Worm (Caenorhabditis elegans): ENCODE measurements around the gene gcl-1.
"Not testable (repeated sequence)": the region's sequence is repeated elsewhere in the genome, so short reads cannot be mapped to it uniquely, and the experiment has no call there.

Gene gcl-1

ce11 chrIV:13454698-13455097 is 42.0 kb upstream of the gcl-1 start, which contains the start of gene uso-1:
uso-1 (minus strand) TSS chrIV:13454798.
- TF ChIP-seq fkh-2 (tag; optimal IDR thresholded peaks at IDR 0.05) (no peak), unc-39 (tag; optimal IDR thresholded peaks at IDR 0.05) (no peak), eor-1 (tag; optimal IDR thresholded peaks at IDR 0.05) (no peak), skn-1 (tag; optimal IDR thresholded peaks at IDR 0.05) (no peak), ceh-28 (tag; optimal IDR thresholded peaks at IDR 0.05) (no peak), R02D3.7 (tag; optimal IDR thresholded peaks at IDR 0.05) (no peak), nhr-77 (tag; optimal IDR thresholded peaks at IDR 0.05) (no peak)

ce11 chrIV:13453509-13453908 is 40.8 kb upstream of the gcl-1 start:
- no peak for TF ChIP-seq nhr-237 (tag; optimal IDR thresholded peaks at IDR 0.05)
- no peak for TF ChIP-seq ceh-16 (tag; optimal IDR thresholded peaks at IDR 0.05)
- peak; percentile 46 for TF ChIP-seq pha-4 (tag; optimal IDR thresholded peaks at IDR 0.05)
- TF ChIP-seq hmg-11 (tag; optimal IDR thresholded peaks at IDR 0.05), result no peak
- TF ChIP-seq egl-5 (tag; optimal IDR thresholded peaks at IDR 0.05), result no peak
- peak; percentile 37 for TF ChIP-seq nfya-1 (tag; optimal IDR thresholded peaks at IDR 0.05; ENCODE audit: insufficient read depth)
- peak; percentile 60 for TF ChIP-seq lin-15B (tag; optimal IDR thresholded peaks at IDR 0.05)
- peak; percentile 1 for TF ChIP-seq nhr-23 (tag; optimal IDR thresholded peaks at IDR 0.05)

- TF ChIP-seq daf-12 (tag; optimal IDR thresholded peaks at IDR 0.05) (no peak), jun-1 (tag; optimal IDR thresholded peaks at IDR 0.05) (no peak), tbx-2 (tag; optimal IDR thresholded peaks at IDR 0.05) (no peak), elt-3 (tag; optimal IDR thresholded peaks at IDR 0.05) (no peak), ceh-82 (tag; optimal IDR thresholded peaks at IDR 0.05) (no peak), nfya-1 (tag; optimal IDR thresholded peaks at IDR 0.05; ENCODE audit: insufficient read depth) (no peak), nhr-77 (tag; optimal IDR thresholded peaks at IDR 0.05) (no peak), zag-1 (tag; optimal IDR thresholded peaks at IDR 0.05) (no peak), sea-2 (GFP tag; optimal IDR thresholded peaks at IDR 0.05) (no peak), ama-1 (optimal IDR thresholded peaks at IDR 0.05) (no peak), ceh-9 (tag; optimal IDR thresholded peaks at IDR 0.05) (no peak), elt-1 (tag; optimal IDR thresholded peaks at IDR 0.05) (no peak), unc-39 (tag; optimal IDR thresholded peaks at IDR 0.05) (no peak), skn-1 (tag; optimal IDR thresholded peaks at IDR 0.05) (no peak), ceh-28 (tag; optimal IDR thresholded peaks at IDR 0.05) (no peak), ztf-11 (tag; optimal IDR thresholded peaks at IDR 0.05) (no peak)
Observed at ce11 chrIV:13450740-13451139, 38.0 kb upstream of the gcl-1 start.

ce11 chrIV:13445275-13445674 is 32.6 kb upstream of the gcl-1 start, which contains the start of gene mam-3:
mam-3 (minus strand) TSS chrIV:13445375.
- no peak for TF ChIP-seq ama-1 (optimal IDR thresholded peaks at IDR 0.05)
- TF ChIP-seq elt-3 (tag; optimal IDR thresholded peaks at IDR 0.05), result no peak
- no peak for TF ChIP-seq skn-1 (tag; optimal IDR thresholded peaks at IDR 0.05)
- TF ChIP-seq ztf-11 (tag; optimal IDR thresholded peaks at IDR 0.05), result no peak
- no peak for TF ChIP-seq R02D3.7 (tag; optimal IDR thresholded peaks at IDR 0.05)
- no peak for TF ChIP-seq mml-1 (tag; optimal IDR thresholded peaks at IDR 0.05)
- no peak for TF ChIP-seq nhr-237 (tag; optimal IDR thresholded peaks at IDR 0.05)
- TF ChIP-seq fos-1 (tag; optimal IDR thresholded peaks at IDR 0.05), result no peak
- TF ChIP-seq egl-5 (tag; optimal IDR thresholded peaks at IDR 0.05), result no peak
- no peak for TF ChIP-seq nhr-76 (tag; optimal IDR thresholded peaks at IDR 0.05)
- no peak for TF ChIP-seq nfya-1 (tag; optimal IDR thresholded peaks at IDR 0.05; ENCODE audit: insufficient read depth)
- TF ChIP-seq unc-62 (GFP tag; optimal IDR thresholded peaks at IDR 0.05), result no peak
- TF ChIP-seq hmg-11 (tag; optimal IDR thresholded peaks at IDR 0.05), result no peak

- not testable (repeated sequence) for TF ChIP-seq nhr-11, ZK546.5, mdl-1 (tag; optimal IDR thresholded peaks at IDR 0.05)
Observed at ce11 chrIV:13433904-13434303, 21.2 kb upstream of the gcl-1 start, which contains the start of gene K09B11.5. K09B11.5 (minus strand) TSS chrIV:13434004.

ce11 chrIV:13430137-13430536 is 17.4 kb upstream of the gcl-1 start:
- TF ChIP-seq snpc-4 (tag; optimal IDR thresholded peaks at IDR 0.05), result peak; percentile 65
